Fruit fly (Drosophila melanogaster) whole organism, prepupa: ENCODE results near the gene Naxe.

Experiments used
- Blimp-1 ChIP-seq: fragments of 200-800 bp; sonication (Bioruptor generic); optimal IDR thresholded peaks from 3 replicates; lab custom pipeline; 2017; ENCODE audit warnings: missing biosample characterization, missing genetic modification characterization, mild to moderate bottlenecking, moderate library complexity, missing genetic modification reagents
- CG10631 ChIP-seq: fragments of 200-800 bp; sonication (Bioruptor generic); optimal IDR thresholded peaks from 2 replicates; lab custom pipeline; 2016; ENCODE audit warnings: missing biosample characterization, missing genetic modification characterization
- CG10669 ChIP-seq: fragments of 200-800 bp; sonication (Bioruptor generic); optimal IDR thresholded peaks from 3 replicates; lab custom pipeline; 2018; ENCODE audit warnings: missing biosample characterization, mild to moderate bottlenecking, missing genetic modification characterization, moderate library complexity
- CG11762 ChIP-seq: fragments of 200-800 bp; sonication (Bioruptor generic); optimal IDR thresholded peaks from 3 replicates; lab custom pipeline; 2016; ENCODE audit warnings: missing biosample characterization, missing genetic modification characterization; ENCODE audit not compliant: insufficient read depth
- CG11902 ChIP-seq: fragments of 200-800 bp; sonication (Bioruptor generic); optimal IDR thresholded peaks from 3 replicates; lab custom pipeline; 2016; ENCODE audit warnings: missing biosample characterization, missing genetic modification characterization
- CG15336 ChIP-seq: fragments of 200-800 bp; sonication (Bioruptor generic); IDR thresholded peaks from 2 replicates; pipeline ENCODE4 v1.3.6; 2022; ENCODE audit warnings: missing biosample characterization, missing genetic modification characterization
- CG16779 ChIP-seq: fragments of 200-800 bp; sonication (Bioruptor generic); optimal IDR thresholded peaks from 3 replicates; lab custom pipeline; 2017; ENCODE audit warnings: missing biosample characterization, mild to moderate bottlenecking, missing genetic modification characterization
- CG3032 ChIP-seq: fragments of 200-800 bp; optimal IDR thresholded peaks from 2 replicates; lab custom pipeline; 2019; ENCODE audit warnings: missing biosample characterization, mild to moderate bottlenecking, missing genetic modification characterization, moderate library complexity
- CG31627 ChIP-seq: fragments of 200-800 bp; sonication (Bioruptor generic); optimal IDR thresholded peaks from 3 replicates; lab custom pipeline; 2016; ENCODE audit warnings: missing biosample characterization, missing genetic modification characterization
- CG32006 ChIP-seq: fragments of 200-800 bp; sonication (Bioruptor generic); optimal IDR thresholded peaks from 3 replicates; lab custom pipeline; 2017; ENCODE audit warnings: missing biosample characterization, mild to moderate bottlenecking, missing genetic modification characterization
- CG34406 ChIP-seq: fragments of 200-800 bp; sonication (Bioruptor generic); optimal IDR thresholded peaks from 3 replicates; lab custom pipeline; 2016; ENCODE audit warnings: missing biosample characterization, missing genetic modification characterization
- CG3919 ChIP-seq: fragments of 200-800 bp; sonication (Bioruptor generic); optimal IDR thresholded peaks from 3 replicates; lab custom pipeline; 2016; ENCODE audit warnings: missing biosample characterization, missing genetic modification characterization
- CG4318 ChIP-seq: fragments of 200-800 bp; sonication (Bioruptor generic); optimal IDR thresholded peaks from 3 replicates; lab custom pipeline; 2017; ENCODE audit warnings: missing biosample characterization, mild to moderate bottlenecking, missing genetic modification characterization
- CG6163 ChIP-seq: fragments of 200-800 bp; sonication (Bioruptor generic); IDR thresholded peaks from 3 replicates; pipeline ENCODE4 v1.3.6; 2022; ENCODE audit warnings: missing biosample characterization, missing genetic modification characterization
- CG6276 ChIP-seq: fragments of 200-800 bp; sonication (Bioruptor generic); optimal IDR thresholded peaks from 2 replicates; lab custom pipeline; 2017; ENCODE audit warnings: missing biosample characterization, mild to moderate bottlenecking, missing genetic modification characterization
- CG6792 ChIP-seq: fragments of 200-800 bp; sonication (Bioruptor generic); optimal IDR thresholded peaks from 3 replicates; lab custom pipeline; 2016; ENCODE audit warnings: missing biosample characterization, missing genetic modification characterization
- CG6854 ChIP-seq: fragments of 200-800 bp; sonication (Bioruptor generic); optimal IDR thresholded peaks from 2 replicates; lab custom pipeline; 2017; ENCODE audit warnings: missing biosample characterization, mild to moderate bottlenecking, missing genetic modification characterization
- CG7368 ChIP-seq: fragments of 200-800 bp; sonication (Bioruptor generic); optimal IDR thresholded peaks from 3 replicates; lab custom pipeline; 2016; ENCODE audit warnings: missing biosample characterization, missing genetic modification characterization
- CG8319 ChIP-seq: fragments of 200-800 bp; sonication (Bioruptor generic); optimal IDR thresholded peaks from 3 replicates; lab custom pipeline; 2016; ENCODE audit warnings: missing biosample characterization, missing genetic modification characterization
- CG8632 ChIP-seq: fragments of 200-800 bp; sonication (Bioruptor generic); optimal IDR thresholded peaks from 3 replicates; lab custom pipeline; 2016; ENCODE audit warnings: missing biosample characterization, missing genetic modification characterization
- CG9139 ChIP-seq: fragments of 200-800 bp; sonication (Bioruptor generic); optimal IDR thresholded peaks from 3 replicates; lab custom pipeline; 2017; ENCODE audit warnings: missing biosample characterization, mild to moderate bottlenecking, missing genetic modification characterization
- Eip75B ChIP-seq: fragments of 200-800 bp; sonication (Bioruptor generic); optimal IDR thresholded peaks from 3 replicates; lab custom pipeline; 2016; ENCODE audit warnings: missing biosample characterization, missing genetic modification characterization
- Ets21C ChIP-seq: fragments of 200-800 bp; sonication (Bioruptor generic); optimal IDR thresholded peaks from 3 replicates; lab custom pipeline; 2016; ENCODE audit warnings: missing biosample characterization, missing genetic modification characterization
- Ets96B ChIP-seq: fragments of 200-800 bp; optimal IDR thresholded peaks from 2 replicates; lab custom pipeline; 2019; ENCODE audit warnings: missing biosample characterization, mild to moderate bottlenecking, missing genetic modification characterization, moderate library complexity
- Hr39 ChIP-seq: fragments of 200-800 bp; sonication (Bioruptor generic); optimal IDR thresholded peaks from 2 replicates; lab custom pipeline; 2016; ENCODE audit warnings: missing biosample characterization, missing genetic modification characterization
- Hr4 ChIP-seq: fragments of 200-800 bp; sonication (Bioruptor generic); optimal IDR thresholded peaks from 3 replicates; lab custom pipeline; 2016; ENCODE audit warnings: missing biosample characterization, missing genetic modification characterization
- Lpt ChIP-seq: fragments of 200-800 bp; sonication (Bioruptor generic); optimal IDR thresholded peaks from 3 replicates; lab custom pipeline; 2016; ENCODE audit warnings: missing biosample characterization, missing genetic modification characterization
- Met ChIP-seq: fragments of 200-800 bp; sonication (Bioruptor generic); optimal IDR thresholded peaks from 3 replicates; lab custom pipeline; 2016; ENCODE audit warnings: missing biosample characterization, missing genetic modification characterization
- OdsH ChIP-seq: fragments of 200-800 bp; sonication (Bioruptor generic); optimal IDR thresholded peaks from 3 replicates; lab custom pipeline; 2016; ENCODE audit warnings: missing biosample characterization, missing genetic modification characterization
- Smox ChIP-seq: fragments of 200-800 bp; sonication (Bioruptor generic); optimal IDR thresholded peaks from 3 replicates; lab custom pipeline; 2016; ENCODE audit warnings: missing biosample characterization, missing genetic modification characterization
- Sox102F ChIP-seq: fragments of 200-800 bp; sonication (Bioruptor generic); optimal IDR thresholded peaks from 2 replicates; lab custom pipeline; 2016; ENCODE audit warnings: missing biosample characterization, mild to moderate bottlenecking, missing genetic modification characterization
- Sox15 ChIP-seq: fragments of 200-800 bp; sonication (Bioruptor generic); optimal IDR thresholded peaks from 3 replicates; lab custom pipeline; 2016; ENCODE audit warnings: missing biosample characterization, missing genetic modification characterization
- achi ChIP-seq: fragments of 200-800 bp; sonication (Bioruptor generic); optimal IDR thresholded peaks from 3 replicates; lab custom pipeline; 2016; ENCODE audit warnings: missing biosample characterization, missing genetic modification characterization
- cyc ChIP-seq: fragments of 200-800 bp; sonication (Bioruptor generic); optimal IDR thresholded peaks from 3 replicates; lab custom pipeline; 2016; ENCODE audit warnings: missing biosample characterization, missing genetic modification characterization
- dac ChIP-seq: fragments of 200-800 bp; sonication (Bioruptor generic); optimal IDR thresholded peaks from 2 replicates; lab custom pipeline; 2017; ENCODE audit warnings: missing biosample characterization, mild to moderate bottlenecking, missing genetic modification characterization
- dsx ChIP-seq: fragments of 200-800 bp; optimal IDR thresholded peaks from 3 replicates; lab custom pipeline; 2019; ENCODE audit warnings: missing biosample characterization, mild to moderate bottlenecking, missing genetic modification characterization, moderate library complexity; ENCODE audit not compliant: poor library complexity, severe bottlenecking
- eg ChIP-seq: fragments of 200-800 bp; sonication (Bioruptor generic); IDR thresholded peaks from 3 replicates; pipeline ENCODE4 v1.3.6; 2022; ENCODE audit warnings: missing biosample characterization, missing genetic modification characterization
- esn ChIP-seq: fragments of 200-800 bp; sonication (Bioruptor generic); optimal IDR thresholded peaks from 2 replicates; lab custom pipeline; 2016; ENCODE audit warnings: missing biosample characterization, mild to moderate bottlenecking, missing genetic modification characterization, moderate library complexity
- fd59A ChIP-seq: fragments of 200-800 bp; sonication (Bioruptor generic); optimal IDR thresholded peaks from 2 replicates; lab custom pipeline; 2017; ENCODE audit warnings: missing biosample characterization, mild to moderate bottlenecking, missing genetic modification characterization, missing genetic modification reagents
- fd85E ChIP-seq: fragments of 200-800 bp; sonication (Bioruptor generic); optimal IDR thresholded peaks from 3 replicates; lab custom pipeline; 2016; ENCODE audit warnings: missing biosample characterization, missing genetic modification characterization
- fkh ChIP-seq: fragments of 200-800 bp; sonication (Bioruptor generic); optimal IDR thresholded peaks from 3 replicates; lab custom pipeline; 2017; ENCODE audit warnings: missing biosample characterization, mild to moderate bottlenecking, missing genetic modification characterization, moderate library complexity
- lz ChIP-seq: fragments of 200-800 bp; sonication (Bioruptor generic); optimal IDR thresholded peaks from 3 replicates; lab custom pipeline; 2016; ENCODE audit warnings: missing biosample characterization, missing genetic modification characterization
- net ChIP-seq: fragments of 200-800 bp; sonication (Bioruptor generic); optimal IDR thresholded peaks from 3 replicates; lab custom pipeline; 2016; ENCODE audit warnings: missing biosample characterization, missing genetic modification characterization
- pdm3 ChIP-seq: fragments of 200-800 bp; sonication (Bioruptor generic); optimal IDR thresholded peaks from 3 replicates; lab custom pipeline; 2016; ENCODE audit warnings: missing biosample characterization, missing genetic modification characterization
- salr ChIP-seq, 2 experiments: fragments of 200-800 bp; sonication (Bioruptor generic); optimal IDR thresholded peaks; 3 replicates each; lab custom pipeline; 2016 to 2018; ENCODE audit warnings: missing biosample characterization in 2 of 2, missing genetic modification characterization in 2 of 2, mild to moderate bottlenecking in 1 of 2
- spab ChIP-seq: fragments of 200-800 bp; sonication (Bioruptor generic); optimal IDR thresholded peaks from 2 replicates; lab custom pipeline; 2017; ENCODE audit warnings: missing biosample characterization, mild to moderate bottlenecking, missing genetic modification characterization, missing genetic modification reagents
- ss ChIP-seq, 2 experiments: fragments of 200-800 bp; sonication (Bioruptor generic); optimal IDR thresholded peaks; 2 replicates in 1 of 2; 3 replicates in 1 of 2; lab custom pipeline; 2017 to 2018; ENCODE audit warnings: mild to moderate bottlenecking in 2 of 2, missing biosample characterization in 2 of 2, missing genetic modification characterization in 2 of 2, moderate library complexity in 1 of 2
- topi ChIP-seq: fragments of 200-800 bp; sonication (Bioruptor generic); optimal IDR thresholded peaks from 3 replicates; lab custom pipeline; 2016; ENCODE audit warnings: missing biosample characterization, missing genetic modification characterization
- vri ChIP-seq: fragments of 200-800 bp; sonication (Bioruptor generic); optimal IDR thresholded peaks from 3 replicates; lab custom pipeline; 2016; ENCODE audit warnings: missing biosample characterization, mild to moderate bottlenecking, missing genetic modification characterization

The Naxe gene

dm6 chrX:10088023-10088913, 2.3 kb upstream of the Naxe start:
- peak; percentile 30 for TF ChIP-seq fd85E (GFP tag; lab: Kevin White, UChicago)
- TF ChIP-seq Hr39: peak; percentile 74
- TF ChIP-seq cyc: peak; percentile 67
- peak; percentile 69 for TF ChIP-seq CG6163
- peak; percentile 70; the same call in 2 of the 3 replicates for TF ChIP-seq eg (GFP tag; lab: Robert Waterston, UW)
- peak; percentile 76 for TF ChIP-seq net (GFP tag; lab: Kevin White, UChicago)
- peak; percentile 42 for TF ChIP-seq dac
- peak; percentile 84 for TF ChIP-seq lz
- peak; percentile 81 for TF ChIP-seq achi (GFP tag; lab: Kevin White, UChicago)
- peak; percentile 60 for TF ChIP-seq dsx (GFP tag; lab: Kevin White, UChicago)
- peak; percentile 71 for TF ChIP-seq spab (GFP tag; lab: Kevin White, UChicago)
- TF ChIP-seq CG4318 (GFP tag; lab: Kevin White, UChicago): peak; percentile 39
- TF ChIP-seq Blimp-1 (GFP tag; lab: Kevin White, UChicago): peak; percentile 21
- peak; percentile 67 for TF ChIP-seq CG11762 (GFP tag; lab: Kevin White, UChicago)
- TF ChIP-seq fkh (GFP tag; lab: Kevin White, UChicago): no peak
- peak; percentile 78 for TF ChIP-seq Ets96B (tag; lab: Kevin White, UChicago)
- peak; percentile 74 for TF ChIP-seq CG3032 (tag; lab: Kevin White, UChicago)
- TF ChIP-seq CG32006 (GFP tag; lab: Kevin White, UChicago): peak; percentile 62
- peak; percentile 81 for TF ChIP-seq OdsH (GFP tag; lab: Kevin White, UChicago)
- TF ChIP-seq CG6276 (GFP tag; lab: Kevin White, UChicago): peak; percentile 53
- peak; percentile 87 for TF ChIP-seq esn
- peak; percentile 71 for TF ChIP-seq CG15336 (GFP tag; lab: Robert Waterston, UW)
- TF ChIP-seq salr (GFP tag; optimal IDR thresholded peaks at IDR 0.05; lab: Kevin White, UChicago): peak; percentile 21 to 49
- peak; percentile 73 for TF ChIP-seq Sox15
- TF ChIP-seq Eip75B (GFP tag; lab: Kevin White, UChicago): peak; percentile 74
- TF ChIP-seq CG34406 (GFP tag; lab: Kevin White, UChicago): peak; percentile 85
- peak; percentile 85 for TF ChIP-seq topi
- TF ChIP-seq CG10669 (GFP tag; lab: Kevin White, UChicago): peak; percentile 81
- peak; percentile 56 for TF ChIP-seq CG16779 (tag; lab: Kevin White, UChicago)
- peak; percentile 69 for TF ChIP-seq Ets21C (GFP tag; lab: Kevin White, UChicago)
- peak; percentile 78 for TF ChIP-seq CG3919
- peak; percentile 69 for TF ChIP-seq CG9139 (GFP tag; lab: Kevin White, UChicago)
- TF ChIP-seq fd59A (GFP tag; lab: Kevin White, UChicago): peak; percentile 71
- peak; percentile 63 for TF ChIP-seq CG7368 (GFP tag; lab: Kevin White, UChicago)
- TF ChIP-seq Met (GFP tag; lab: Kevin White, UChicago): peak; percentile 88
- peak; percentile 82 for TF ChIP-seq pdm3 (GFP tag; lab: Kevin White, UChicago)
- peak; percentile 72 to 76 for TF ChIP-seq ss (GFP tag; optimal IDR thresholded peaks at IDR 0.05; lab: Kevin White, UChicago)
- TF ChIP-seq CG31627 (GFP tag; lab: Kevin White, UChicago): peak; percentile 77
- TF ChIP-seq CG6854 (GFP tag; lab: Kevin White, UChicago): peak; percentile 71
- TF ChIP-seq Hr4 (GFP tag; lab: Kevin White, UChicago): peak; percentile 59
- TF ChIP-seq Sox102F: peak; percentile 86
- peak; percentile 86 for TF ChIP-seq Smox
- peak; percentile 76 for TF ChIP-seq vri (GFP tag; lab: Kevin White, UChicago)
- TF ChIP-seq CG11902 (GFP tag; lab: Kevin White, UChicago): peak; percentile 53
- peak; percentile 51 for TF ChIP-seq Lpt (GFP tag; lab: Kevin White, UChicago)
- TF ChIP-seq CG8632 (GFP tag; lab: Kevin White, UChicago): peak; percentile 84
- peak; percentile 75 for TF ChIP-seq CG8319 (GFP tag; lab: Kevin White, UChicago)
- peak; percentile 77 for TF ChIP-seq CG10631 (GFP tag; lab: Kevin White, UChicago)
- TF ChIP-seq CG6792 (GFP tag; lab: Kevin White, UChicago): peak; percentile 86
